Worm (Caenorhabditis elegans): Measurements from ENCODE around the gene F49C12.6.

ce11 chrIV:9264513-9264912, 44.4 kb downstream of the F49C12.6 start:
- TF ChIP-seq W03F9.2 (tag; optimal IDR thresholded peaks at IDR 0.05) (no peak), dao-5 (tag; optimal IDR thresholded peaks at IDR 0.05) (no peak), him-1 (tag; optimal IDR thresholded peaks at IDR 0.05) (no peak)
